Worm (Caenorhabditis elegans) whole organism, L2 larva: ENCODE results near the gene F46C5.4.

Source experiments
- alr-1 ChIP-seq: fragments of 150-350 bp; optimal IDR thresholded peaks from 2 replicates; lab custom pipeline; 2014; ENCODE audit warnings: missing biosample characterization, missing genetic modification characterization
- ama-1 ChIP-seq: fragments of 150-350 bp; optimal IDR thresholded peaks from 2 replicates; lab custom pipeline; 2018; ENCODE audit warnings: inconsistent platforms
- dmd-4 ChIP-seq: sonication (generic microtip); optimal IDR thresholded peaks from 2 replicates; lab custom pipeline; 2017; ENCODE audit warnings: missing biosample characterization, missing genetic modification characterization
- egl-27 ChIP-seq: sonication (generic microtip); optimal IDR thresholded peaks from 3 replicates; lab custom pipeline; 2017; ENCODE audit warnings: missing biosample characterization, missing genetic modification reagents, missing genetic modification characterization
- fos-1 ChIP-seq: fragments of 150-350 bp; optimal IDR thresholded peaks from 2 replicates; lab custom pipeline; 2014; ENCODE audit warnings: missing biosample characterization, missing genetic modification characterization
- nhr-77 ChIP-seq: fragments of 150-350 bp; optimal IDR thresholded peaks from 2 replicates; lab custom pipeline; 2014; ENCODE audit warnings: missing biosample characterization, missing genetic modification characterization

DNA sequence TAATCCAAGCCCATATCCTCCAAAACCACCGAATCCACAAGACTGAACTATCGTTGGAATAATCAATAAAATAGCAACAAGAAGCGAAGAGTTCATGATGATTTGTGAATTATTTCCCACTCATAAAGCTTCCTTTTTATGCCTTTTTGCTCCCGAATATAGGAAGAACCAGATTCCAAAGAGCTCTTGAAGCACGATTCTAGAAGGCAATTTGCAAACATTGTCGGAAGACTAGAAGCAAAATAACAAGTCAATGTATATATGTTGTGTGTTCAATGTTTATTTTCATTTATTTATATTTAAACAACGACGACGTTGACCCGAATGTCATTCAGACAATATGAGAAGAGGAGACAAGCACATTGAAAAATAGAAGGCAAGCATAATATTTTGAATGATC is 43.2 kb upstream of the F46C5.4 start, which contains the start of gene idpa-2:
- TF ChIP-seq fos-1 (no peak), egl-27 (no peak), dmd-4 (tag; lab: Kevin White, UChicago) (no peak), ama-1 (lab: Kevin White, UChicago) (no peak), nhr-77 (tag; lab: Kevin White, UChicago) (no peak), alr-1 (tag; lab: Kevin White, UChicago) (no peak)
